Worm (Caenorhabditis elegans) whole organism, early embryonic: ENCODE results near the gene Y53F4B.1.
A peak's percentile ranks its signal among the peaks of the same experiment; 100 is the strongest.

Source experiments
- B0310.2 ChIP-seq: sonication (generic microtip); optimal IDR thresholded peaks from 2 replicates; lab custom pipeline; 2016; ENCODE audit warnings: mild to moderate bottlenecking, missing genetic modification characterization, missing compliant biosample characterization
- F13C5.2 ChIP-seq: sonication (generic microtip); optimal IDR thresholded peaks from 2 replicates; lab custom pipeline; 2017; ENCODE audit warnings: mild to moderate bottlenecking, missing genetic modification characterization, inconsistent platforms, missing compliant biosample characterization
- aly-1 ChIP-seq: sonication (generic microtip); optimal IDR thresholded peaks from 2 replicates; lab custom pipeline; 2016; ENCODE audit warnings: missing genetic modification characterization, missing compliant biosample characterization
- ama-1 ChIP-seq: fragments of 150-350 bp; optimal IDR thresholded peaks from 2 replicates; lab custom pipeline; 2014
- ceh-13 ChIP-seq: fragments of 200-800 bp; sonication (Bioruptor generic); optimal IDR thresholded peaks from 2 replicates; lab custom pipeline; 2018; ENCODE audit warnings: mild to moderate bottlenecking, missing genetic modification characterization, missing compliant biosample characterization
- ceh-36 ChIP-seq: sonication (generic microtip); optimal IDR thresholded peaks from 2 replicates; lab custom pipeline; 2016; ENCODE audit warnings: missing genetic modification characterization, inconsistent platforms, missing compliant biosample characterization
- ets-7 ChIP-seq: sonication (generic microtip); optimal IDR thresholded peaks from 2 replicates; lab custom pipeline; 2016; ENCODE audit warnings: missing genotype, missing genetic modification characterization, missing compliant biosample characterization
- flt-1 ChIP-seq: fragments of 200-800 bp; sonication (Bioruptor generic); IDR thresholded peaks from 2 replicates; pipeline ENCODE4 v1.3.6; 2022; ENCODE audit warnings: missing genetic modification characterization, missing compliant biosample characterization
- hmbx-1 ChIP-seq: sonication (generic microtip); optimal IDR thresholded peaks from 2 replicates; lab custom pipeline; 2016; ENCODE audit warnings: mild to moderate bottlenecking, missing genetic modification characterization, missing compliant biosample characterization
- hmg-4 ChIP-seq: fragments of 200-800 bp; sonication (Bioruptor generic); optimal IDR thresholded peaks from 2 replicates; lab custom pipeline; 2018; ENCODE audit warnings: mild to moderate bottlenecking, missing genetic modification characterization, missing compliant biosample characterization
- hnd-1 ChIP-seq: sonication (generic microtip); optimal IDR thresholded peaks from 2 replicates; lab custom pipeline; 2016; ENCODE audit warnings: missing genetic modification characterization, missing compliant biosample characterization
- pes-1 ChIP-seq: fragments of 200-800 bp; sonication (Bioruptor generic); IDR thresholded peaks from 2 replicates; pipeline ENCODE4 v1.3.6; 2022; ENCODE audit warnings: missing genetic modification reagents, missing genetic modification characterization, missing compliant biosample characterization
- scrt-1 ChIP-seq: fragments of 200-800 bp; sonication (Bioruptor generic); IDR thresholded peaks from 2 replicates; pipeline ENCODE4 v1.3.6; 2022; ENCODE audit warnings: missing genetic modification characterization, missing compliant biosample characterization
- sea-1 ChIP-seq: fragments of 200-800 bp; sonication (Bioruptor generic); conservative IDR thresholded peaks from 2 replicates; pipeline ENCODE4 v1.3.6; 2022; ENCODE audit warnings: missing genetic modification characterization, missing compliant biosample characterization
- tbx-11 ChIP-seq: fragments of 200-800 bp; sonication (Bioruptor generic); IDR thresholded peaks from 2 replicates; pipeline ENCODE4 v1.3.6; 2022; ENCODE audit warnings: missing genetic modification characterization, missing compliant biosample characterization
- tbx-37 ChIP-seq: fragments of 200-800 bp; sonication (Bioruptor generic); conservative IDR thresholded peaks from 2 replicates; pipeline ENCODE4 v1.3.6; 2022; ENCODE audit warnings: missing genetic modification reagents, missing genetic modification characterization, missing compliant biosample characterization
- tra-4 ChIP-seq: sonication (generic microtip); optimal IDR thresholded peaks from 2 replicates; lab custom pipeline; 2017; ENCODE audit warnings: missing genetic modification characterization, missing compliant biosample characterization

The Y53F4B.1 gene

ce11 chrII:14969320-14969950 lies 11.4 kb upstream of the Y53F4B.1 start, which contains the start of the genes pole-4, nsun-5 and metl-2:
pole-4 (minus strand) TSS chrII:14969354.
nsun-5 (plus strand) TSS chrII:14969617.
metl-2 (plus strand) TSS chrII:14969900.
- TF ChIP-seq tra-4 (tag; lab: Kevin White, UChicago): no peak
- TF ChIP-seq F13C5.2 (tag; lab: Kevin White, UChicago): peak; percentile 5
- TF ChIP-seq ceh-13 (GFP tag; lab: Kevin White, UChicago): no peak
- no peak for TF ChIP-seq B0310.2 (tag; lab: Kevin White, UChicago)
- TF ChIP-seq sea-1: no peak

ce11 chrII:14968275-14968674 lies 10.3 kb upstream of the Y53F4B.1 start:
- TF ChIP-seq tbx-11 (GFP tag; lab: Robert Waterston, UW) (no peak), hnd-1 (tag; lab: Kevin White, UChicago) (no peak), pes-1 (GFP tag; lab: Robert Waterston, UW) (no peak), scrt-1 (GFP tag; lab: Robert Waterston, UW) (no peak), ceh-36 (no peak), ceh-13 (GFP tag; lab: Kevin White, UChicago) (no peak), hmg-4 (GFP tag; lab: Kevin White, UChicago) (no peak), sea-1 (no peak), flt-1 (GFP tag; lab: Robert Waterston, UW) (no peak)

ce11 chrII:14967084-14967483 lies 9.1 kb upstream of the Y53F4B.1 start:
- TF ChIP-seq scrt-1 (GFP tag; lab: Robert Waterston, UW) (no peak), sea-1 (no peak), hmbx-1 (tag; lab: Kevin White, UChicago) (no peak), aly-1 (no peak), hmg-4 (GFP tag; lab: Kevin White, UChicago) (no peak), tra-4 (tag; lab: Kevin White, UChicago) (no peak), pes-1 (GFP tag; lab: Robert Waterston, UW) (no peak), ama-1 (lab: Kevin White, UChicago) (no peak), ceh-13 (GFP tag; lab: Kevin White, UChicago) (no peak), tbx-11 (GFP tag; lab: Robert Waterston, UW) (no peak), tbx-37 (GFP tag; lab: Robert Waterston, UW) (no peak), flt-1 (GFP tag; lab: Robert Waterston, UW) (no peak), hnd-1 (tag; lab: Kevin White, UChicago) (no peak), B0310.2 (tag; lab: Kevin White, UChicago) (no peak)

ce11 chrII:14966420-14966819 lies 8.4 kb upstream of the Y53F4B.1 start:
- no peak for TF ChIP-seq tbx-37 (GFP tag; lab: Robert Waterston, UW)
- no peak for TF ChIP-seq hmbx-1 (tag; lab: Kevin White, UChicago)
- TF ChIP-seq sea-1: no peak

ce11 chrII:14964877-14965276 lies 6.9 kb upstream of the Y53F4B.1 start:
- TF ChIP-seq ets-7 (no peak), scrt-1 (GFP tag; lab: Robert Waterston, UW) (no peak), ceh-36 (no peak), tbx-37 (GFP tag; lab: Robert Waterston, UW) (no peak), hmbx-1 (tag; lab: Kevin White, UChicago) (no peak), tra-4 (tag; lab: Kevin White, UChicago) (no peak), hmg-4 (GFP tag; lab: Kevin White, UChicago) (no peak), B0310.2 (tag; lab: Kevin White, UChicago) (no peak), F13C5.2 (tag; lab: Kevin White, UChicago) (no peak), ceh-13 (GFP tag; lab: Kevin White, UChicago) (no peak), hnd-1 (tag; lab: Kevin White, UChicago) (no peak), ama-1 (lab: Kevin White, UChicago) (no peak), aly-1 (no peak)

- TF ChIP-seq tbx-37 (GFP tag; lab: Robert Waterston, UW) (no peak), scrt-1 (GFP tag; lab: Robert Waterston, UW) (no peak), aly-1 (no peak), hmg-4 (GFP tag; lab: Kevin White, UChicago) (no peak), ceh-36 (no peak)
Observed at ce11 chrII:14964008-14964407, 6.0 kb upstream of the Y53F4B.1 start, which contains the start of gene elo-9. elo-9 (minus strand) TSS chrII:14964108.

ce11 chrII:14959273-14959672 lies 1.3 kb upstream of the Y53F4B.1 start:
- TF ChIP-seq sea-1 (no peak), tbx-37 (GFP tag; lab: Robert Waterston, UW) (no peak), F13C5.2 (tag; lab: Kevin White, UChicago) (no peak), tra-4 (tag; lab: Kevin White, UChicago) (no peak), aly-1 (no peak), tbx-11 (GFP tag; lab: Robert Waterston, UW) (no peak)

- TF ChIP-seq hnd-1 (tag; lab: Kevin White, UChicago) (no peak), pes-1 (GFP tag; lab: Robert Waterston, UW) (no peak), tbx-11 (GFP tag; lab: Robert Waterston, UW) (no peak), flt-1 (GFP tag; lab: Robert Waterston, UW) (no peak), hmg-4 (GFP tag; lab: Kevin White, UChicago) (no peak), hmbx-1 (tag; lab: Kevin White, UChicago) (no peak), ets-7 (no peak), tbx-37 (GFP tag; lab: Robert Waterston, UW) (no peak), scrt-1 (GFP tag; lab: Robert Waterston, UW) (no peak), F13C5.2 (tag; lab: Kevin White, UChicago) (no peak), ceh-13 (GFP tag; lab: Kevin White, UChicago) (no peak), tra-4 (tag; lab: Kevin White, UChicago) (no peak), B0310.2 (tag; lab: Kevin White, UChicago) (no peak), ceh-36 (no peak), ama-1 (lab: Kevin White, UChicago) (no peak), sea-1 (no peak), aly-1 (no peak)
Observed at ce11 chrII:14952464-14953064, 5.4 kb downstream of the Y53F4B.1 start.
